Worm (Caenorhabditis elegans): Measurements from ENCODE around the gene snr-3.

DNA sequence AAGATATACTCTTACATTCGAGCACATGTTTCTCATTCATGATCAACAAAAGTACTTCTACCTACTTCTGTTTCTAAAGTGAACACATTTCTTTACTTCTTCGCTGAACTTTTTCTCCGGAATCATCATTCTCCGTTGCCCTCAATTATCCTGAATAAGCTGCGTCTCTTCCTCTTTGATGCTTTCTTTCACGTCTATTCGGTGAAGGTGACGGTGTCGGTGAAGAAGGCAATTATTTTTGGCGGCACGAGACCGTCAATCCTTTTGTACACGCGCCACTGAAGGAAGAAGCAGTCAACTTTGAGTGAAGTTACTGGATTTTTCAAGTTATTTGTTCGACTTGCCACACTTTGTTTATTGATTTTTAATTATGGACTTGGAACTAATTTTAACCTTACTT lies 42.0 kb upstream of the snr-3 start, which contains the start of gene abch-1:
- TF ChIP-seq chd-7 (tag; optimal IDR thresholded peaks at IDR 0.05) = no peak
- TF ChIP-seq snpc-1.1 (tag; optimal IDR thresholded peaks at IDR 0.05; ENCODE audit: insufficient read depth) = no peak
- TF ChIP-seq lsy-27 (tag; optimal IDR thresholded peaks at IDR 0.05; ENCODE audit: borderline replicate concordance, insufficient read depth) = no peak
- TF ChIP-seq F22D6.2 (tag; optimal IDR thresholded peaks at IDR 0.05) = no peak
- no peak for TF ChIP-seq ceh-40 (GFP tag; IDR thresholded peaks at IDR 0.05)
- TF ChIP-seq C06A6.2 (GFP tag; conservative IDR thresholded peaks at IDR 0.05) = no peak
- TF ChIP-seq Y56A3A.18 (GFP tag; IDR thresholded peaks at IDR 0.05) = no peak
- no peak for TF ChIP-seq efl-1 (GFP tag; optimal IDR thresholded peaks at IDR 0.05)
- no peak for TF ChIP-seq Y53G8AR.9 (GFP tag; conservative IDR thresholded peaks at IDR 0.05)
- TF ChIP-seq lir-1 (GFP tag; conservative IDR thresholded peaks at IDR 0.05) = no peak
- TF ChIP-seq madf-3 (GFP tag; IDR thresholded peaks at IDR 0.05) = no peak
- no peak for TF ChIP-seq repo-1 (tag; optimal IDR thresholded peaks at IDR 0.05)
- no peak for TF ChIP-seq ekl-4 (GFP tag; IDR thresholded peaks at IDR 0.05)
- no peak for TF ChIP-seq F57C9.4 (tag; optimal IDR thresholded peaks at IDR 0.05)
